Fruit fly (Drosophila melanogaster) whole organism, embryonic: ENCODE data around the gene CG45486.

Experiments
- Abd-B ChIP-seq: fragments of 200-800 bp; sonication (Bioruptor generic); optimal IDR thresholded peaks from 2 replicates; lab custom pipeline; 2018; ENCODE audit warnings: missing biosample characterization, mild to moderate bottlenecking, missing genetic modification characterization, moderate library complexity
- Atf6 ChIP-seq: fragments of 200-800 bp; sonication (Bioruptor generic); IDR thresholded peaks from 2 replicates; pipeline ENCODE4 v1.3.6; 2022; ENCODE audit warnings: missing biosample characterization, missing genetic modification characterization
- BEAF-32 ChIP-seq: fragments of 200-800 bp; sonication (Bioruptor generic); optimal IDR thresholded peaks from 3 replicates; lab custom pipeline; 2017; ENCODE audit warnings: missing biosample characterization, missing genetic modification characterization, mild to moderate bottlenecking, moderate library complexity, missing genetic modification reagents
- BtbVII ChIP-seq: fragments of 200-800 bp; sonication (Bioruptor generic); optimal IDR thresholded peaks from 3 replicates; lab custom pipeline; 2017; ENCODE audit warnings: missing biosample characterization, mild to moderate bottlenecking, missing genetic modification characterization
- Bteb2 ChIP-seq: fragments of 200-800 bp; sonication (Bioruptor generic); optimal IDR thresholded peaks from 2 replicates; lab custom pipeline; 2016; ENCODE audit warnings: missing biosample characterization, missing genetic modification characterization
- CG11504 ChIP-seq: fragments of 200-800 bp; sonication (Bioruptor generic); optimal IDR thresholded peaks from 3 replicates; lab custom pipeline; 2019; ENCODE audit warnings: missing biosample characterization, mild to moderate bottlenecking, missing genetic modification characterization, moderate library complexity
- CG11696 ChIP-seq: fragments of 200-800 bp; sonication (Bioruptor generic); IDR thresholded peaks from 2 replicates; pipeline ENCODE4 v1.3.6; 2022; ENCODE audit warnings: missing biosample characterization, missing genetic modification characterization
- CG12219 ChIP-seq: fragments of 200-800 bp; sonication (Bioruptor generic); optimal IDR thresholded peaks from 3 replicates; lab custom pipeline; 2018; ENCODE audit warnings: missing biosample characterization, mild to moderate bottlenecking, missing genetic modification characterization
- CG17568 ChIP-seq: fragments of 200-800 bp; sonication (Bioruptor generic); optimal IDR thresholded peaks from 2 replicates; lab custom pipeline; 2018; ENCODE audit warnings: missing biosample characterization, mild to moderate bottlenecking, missing genetic modification characterization, moderate library complexity
- CG18619 ChIP-seq: fragments of 200-800 bp; sonication (Bioruptor generic); optimal IDR thresholded peaks from 3 replicates; lab custom pipeline; 2017; ENCODE audit warnings: missing biosample characterization, mild to moderate bottlenecking, missing genetic modification characterization
- CG2116 ChIP-seq: fragments of 200-800 bp; sonication (Bioruptor generic); optimal IDR thresholded peaks from 3 replicates; lab custom pipeline; 2018; ENCODE audit warnings: missing biosample characterization, mild to moderate bottlenecking, missing genetic modification characterization
- CG2678 ChIP-seq: fragments of 200-800 bp; sonication (Bioruptor generic); optimal IDR thresholded peaks from 3 replicates; lab custom pipeline; 2019; ENCODE audit warnings: missing biosample characterization, mild to moderate bottlenecking, missing genetic modification characterization, moderate library complexity
- CG3995 ChIP-seq: fragments of 200-800 bp; sonication (Bioruptor generic); optimal IDR thresholded peaks from 3 replicates; lab custom pipeline; 2016; ENCODE audit warnings: missing biosample characterization, missing genetic modification characterization
- CG6765 ChIP-seq: fragments of 200-800 bp; sonication (Bioruptor generic); optimal IDR thresholded peaks from 3 replicates; lab custom pipeline; 2017; ENCODE audit warnings: missing biosample characterization, mild to moderate bottlenecking, missing genetic modification characterization
- CG8388 ChIP-seq: fragments of 200-800 bp; sonication (Bioruptor generic); optimal IDR thresholded peaks from 2 replicates; lab custom pipeline; 2019; ENCODE audit warnings: missing biosample characterization, mild to moderate bottlenecking, missing genetic modification characterization, moderate library complexity
- CG8478 ChIP-seq: fragments of >200 bp; optimal IDR thresholded peaks from 2 replicates; lab custom pipeline; 2018
- CG9609 ChIP-seq: fragments of 200-800 bp; sonication (Bioruptor generic); optimal IDR thresholded peaks from 3 replicates; lab custom pipeline; 2016; ENCODE audit warnings: missing biosample characterization, missing genetic modification characterization
- CG9876 ChIP-seq: fragments of 200-800 bp; sonication (Bioruptor generic); optimal IDR thresholded peaks from 2 replicates; lab custom pipeline; 2016; ENCODE audit warnings: missing biosample characterization, missing genetic modification characterization
- Chrac-16 ChIP-seq: fragments of 200-800 bp; sonication (Bioruptor generic); optimal IDR thresholded peaks from 3 replicates; lab custom pipeline; 2016; ENCODE audit warnings: missing biosample characterization, missing genetic modification characterization
- Dad ChIP-seq: fragments of 200-800 bp; sonication (Bioruptor generic); optimal IDR thresholded peaks from 3 replicates; lab custom pipeline; 2016; ENCODE audit warnings: missing biosample characterization, missing genetic modification characterization
- Fer2 ChIP-seq: fragments of 200-800 bp; sonication (Bioruptor generic); optimal IDR thresholded peaks from 2 replicates; lab custom pipeline; 2018; ENCODE audit warnings: missing biosample characterization, mild to moderate bottlenecking, missing genetic modification characterization, moderate library complexity
- HLH3B ChIP-seq: fragments of 200-800 bp; sonication (Bioruptor generic); IDR thresholded peaks from 2 replicates; pipeline ENCODE4 v1.3.6; 2022; ENCODE audit warnings: missing biosample characterization, missing genetic modification characterization
- Hmr ChIP-seq: fragments of 200-800 bp; sonication (Bioruptor generic); optimal IDR thresholded peaks from 3 replicates; lab custom pipeline; 2017; ENCODE audit warnings: mild to moderate bottlenecking, missing biosample characterization, missing genetic modification reagents, missing genetic modification characterization
- Lpt ChIP-seq: fragments of >200 bp; optimal IDR thresholded peaks from 2 replicates; lab custom pipeline; 2018; ENCODE audit warnings: missing biosample characterization, missing genetic modification characterization
- Max ChIP-seq: fragments of 200-800 bp; sonication (Bioruptor generic); optimal IDR thresholded peaks from 2 replicates; lab custom pipeline; 2016; ENCODE audit warnings: missing biosample characterization, mild to moderate bottlenecking, missing genetic modification characterization
- Neu2 ChIP-seq: fragments of 200-800 bp; sonication (Bioruptor generic); optimal IDR thresholded peaks from 3 replicates; lab custom pipeline; 2016; ENCODE audit warnings: missing biosample characterization, missing genetic modification characterization, borderline replicate concordance
- PHDP ChIP-seq: fragments of 200-800 bp; sonication (Bioruptor generic); optimal IDR thresholded peaks from 3 replicates; lab custom pipeline; 2018; ENCODE audit warnings: missing biosample characterization, mild to moderate bottlenecking, missing genetic modification characterization, moderate library complexity
- Scr ChIP-seq: fragments of 200-800 bp; sonication (Bioruptor generic); IDR thresholded peaks from 2 replicates; pipeline ENCODE4 v1.3.6; 2022; ENCODE audit warnings: missing biosample characterization, missing genetic modification characterization; ENCODE audit not compliant: partially characterized antibody
- Tbp ChIP-seq: fragments of >200 bp; optimal IDR thresholded peaks from 2 replicates; lab custom pipeline; 2018; ENCODE audit warnings: missing biosample characterization, missing genetic modification characterization
- ase ChIP-seq: fragments of 200-800 bp; sonication (Bioruptor generic); IDR thresholded peaks from 3 replicates; pipeline ENCODE4 v1.3.6; 2022; ENCODE audit warnings: missing biosample characterization, missing genetic modification characterization
- crc ChIP-seq: fragments of 200-800 bp; sonication (Bioruptor generic); optimal IDR thresholded peaks from 2 replicates; lab custom pipeline; 2016; ENCODE audit warnings: missing biosample characterization, missing genetic modification characterization
- danr ChIP-seq: fragments of 200-800 bp; sonication (Bioruptor generic); IDR thresholded peaks from 2 replicates; pipeline ENCODE4 v1.3.6; 2022; ENCODE audit warnings: missing biosample characterization, missing genetic modification characterization
- ftz-f1 ChIP-seq: fragments of 200-800 bp; sonication (Bioruptor generic); optimal IDR thresholded peaks from 2 replicates; lab custom pipeline; 2016; ENCODE audit warnings: missing biosample characterization, missing genetic modification characterization
- gfzf ChIP-seq: fragments of 200-800 bp; sonication (Bioruptor generic); optimal IDR thresholded peaks from 2 replicates; lab custom pipeline; 2016; ENCODE audit warnings: missing biosample characterization, mild to moderate bottlenecking, missing genetic modification characterization, moderate library complexity
- ind ChIP-seq: fragments of 200-800 bp; sonication (Bioruptor generic); optimal IDR thresholded peaks from 3 replicates; lab custom pipeline; 2016; ENCODE audit warnings: missing biosample characterization, missing genetic modification characterization
- lbe ChIP-seq: fragments of 200-800 bp; sonication (Bioruptor generic); optimal IDR thresholded peaks from 2 replicates; lab custom pipeline; 2016; ENCODE audit warnings: missing biosample characterization, mild to moderate bottlenecking, missing genetic modification characterization
- lola ChIP-seq, 3 experiments: fragments of >200 bp in 2 of 3; fragments of 200-800 bp in 1 of 3; sonication (Bioruptor generic) in 1 of 3; optimal IDR thresholded peaks; 2 replicates each; lab custom pipeline; 2017 to 2019; ENCODE audit warnings: missing biosample characterization in 3 of 3, missing genetic modification characterization in 3 of 3, mild to moderate bottlenecking in 1 of 3, moderate library complexity in 1 of 3
- nom ChIP-seq: fragments of 200-800 bp; sonication (Bioruptor generic); optimal IDR thresholded peaks from 2 replicates; lab custom pipeline; 2017; ENCODE audit warnings: missing biosample characterization, missing genetic modification characterization, mild to moderate bottlenecking, moderate library complexity, missing genetic modification reagents
- otp ChIP-seq: fragments of 200-800 bp; sonication (Bioruptor generic); IDR thresholded peaks from 3 replicates; pipeline ENCODE4, ENCODE4 v1.3.6; 2022; ENCODE audit warnings: missing biosample characterization, missing genetic modification characterization
- phol ChIP-seq: fragments of 200-800 bp; sonication (Bioruptor generic); optimal IDR thresholded peaks from 3 replicates; lab custom pipeline; 2018; ENCODE audit warnings: missing biosample characterization, mild to moderate bottlenecking, missing genetic modification characterization, moderate library complexity
- ranshi ChIP-seq: fragments of 200-800 bp; sonication (Bioruptor generic); IDR thresholded peaks from 2 replicates; pipeline ENCODE4 v1.3.6; 2022; ENCODE audit warnings: missing biosample characterization, missing genetic modification characterization
- repo ChIP-seq: fragments of 200-800 bp; sonication (Bioruptor generic); optimal IDR thresholded peaks from 2 replicates; lab custom pipeline; 2016; ENCODE audit warnings: missing biosample characterization, missing genetic modification characterization
- salm ChIP-seq: fragments of 200-800 bp; sonication (Bioruptor generic); optimal IDR thresholded peaks from 2 replicates; lab custom pipeline; 2018; ENCODE audit warnings: missing biosample characterization, mild to moderate bottlenecking, missing genetic modification characterization
- sob ChIP-seq: fragments of 200-800 bp; sonication (Bioruptor generic); IDR thresholded peaks from 2 replicates; pipeline ENCODE4 v1.3.6; 2022; ENCODE audit warnings: missing biosample characterization, missing genetic modification characterization
- toy ChIP-seq: fragments of 200-800 bp; sonication (Bioruptor generic); IDR thresholded peaks from 2 replicates; pipeline ENCODE4 v1.3.6; 2022; ENCODE audit warnings: missing biosample characterization, missing genetic modification characterization
- tup ChIP-seq: fragments of 200-800 bp; sonication (Bioruptor generic); optimal IDR thresholded peaks from 2 replicates; lab custom pipeline; 2016; ENCODE audit warnings: missing biosample characterization, mild to moderate bottlenecking, missing genetic modification characterization, moderate library complexity
- tx ChIP-seq: fragments of 200-800 bp; sonication (Bioruptor generic); optimal IDR thresholded peaks from 2 replicates; lab custom pipeline; 2016; ENCODE audit warnings: missing biosample characterization, missing genetic modification characterization
- vnd ChIP-seq: fragments of 200-800 bp; sonication (Bioruptor generic); IDR thresholded peaks from 3 replicates; pipeline ENCODE4 v1.3.6; 2022; ENCODE audit warnings: missing biosample characterization, missing genetic modification characterization; ENCODE audit not compliant: partially characterized antibody
- wdn ChIP-seq: fragments of 200-800 bp; sonication (Bioruptor generic); IDR thresholded peaks from 2 replicates; pipeline ENCODE4 v1.3.6; 2022; ENCODE audit warnings: missing biosample characterization, missing genetic modification characterization

Gene CG45486

dm6 chrX:19886936-19887934, 22.7 kb downstream of the CG45486 start (continued):
- TF ChIP-seq CG17568 (no peak), Dad (no peak), ase (GFP tag; lab: Robert Waterston, UW) (no peak), CG8388 (GFP tag; lab: Kevin White, UChicago) (no peak), toy (GFP tag; lab: Robert Waterston, UW) (no peak), sob (no peak), Atf6 (GFP tag; lab: Robert Waterston, UW) (0 out of 2 replicates have a peak, but pooled peaks have one; percentile 22), Bteb2 (GFP tag; lab: Kevin White, UChicago) (no peak), CG12219 (GFP tag; lab: Kevin White, UChicago) (no peak), CG18619 (no peak), Chrac-16 (GFP tag; lab: Kevin White, UChicago) (no peak), Max (GFP tag; lab: Kevin White, UChicago) (no peak), otp (GFP tag; lab: Robert Waterston, UW) (0 out of 3 replicates have a peak, but pooled peaks have one; percentile 5), CG11696 (GFP tag; lab: Robert Waterston, UW) (no peak), gfzf (no peak), Fer2 (tag; lab: Kevin White, UChicago) (no peak), vnd (GFP tag; lab: Robert Waterston, UW) (no peak), Abd-B (GFP tag; lab: Kevin White, UChicago) (no peak), CG8478 (no peak), crc (GFP tag; lab: Kevin White, UChicago) (no peak), CG3995 (GFP tag; lab: Kevin White, UChicago) (no peak), CG6765 (no peak), CG2116 (GFP tag; lab: Kevin White, UChicago) (no peak), PHDP (tag; lab: Kevin White, UChicago) (no peak), repo (no peak), phol (no peak), tup (GFP tag; lab: Kevin White, UChicago) (no peak), CG2678 (tag; lab: Kevin White, UChicago) (peak; percentile 19), Lpt (GFP tag; lab: Kevin White, UChicago) (no peak), HLH3B (GFP tag; lab: Robert Waterston, UW) (no peak), ranshi (GFP tag; lab: Robert Waterston, UW) (no peak), CG9876 (GFP tag; lab: Kevin White, UChicago) (no peak), Tbp (GFP tag; lab: Kevin White, UChicago) (no peak), ind (GFP tag; lab: Kevin White, UChicago) (no peak), lbe (GFP tag; lab: Kevin White, UChicago) (no peak), tx (GFP tag; lab: Kevin White, UChicago) (no peak), danr (GFP tag; lab: Robert Waterston, UW) (no peak), BEAF-32 (GFP tag; lab: Kevin White, UChicago) (no peak), wdn (GFP tag; lab: Robert Waterston, UW) (no peak), salm (no peak), Scr (GFP tag; lab: Robert Waterston, UW) (no peak), nom (peak; percentile 79), BtbVII (GFP tag; lab: Kevin White, UChicago) (no peak), CG9609 (GFP tag; lab: Kevin White, UChicago) (no peak), ftz-f1 (GFP tag; lab: Kevin White, UChicago) (no peak), CG11504 (peak; percentile 6), Hmr (GFP tag; lab: Kevin White, UChicago) (peak; percentile 32), Neu2 (GFP tag; lab: Kevin White, UChicago) (no peak), lola (GFP tag; optimal IDR thresholded peaks at IDR 0.05; lab: Kevin White, UChicago) (no peak)
